Fruit fly (Drosophila melanogaster) whole organism, prepupa: ENCODE data around the gene vilya.

Experiments used
- Blimp-1 ChIP-seq: fragments of 200-800 bp; sonication (Bioruptor generic); optimal IDR thresholded peaks from 3 replicates; lab custom pipeline; 2017; ENCODE audit warnings: missing biosample characterization, missing genetic modification characterization, mild to moderate bottlenecking, moderate library complexity, missing genetic modification reagents
- CG10669 ChIP-seq: fragments of 200-800 bp; sonication (Bioruptor generic); optimal IDR thresholded peaks from 3 replicates; lab custom pipeline; 2018; ENCODE audit warnings: missing biosample characterization, mild to moderate bottlenecking, missing genetic modification characterization, moderate library complexity
- CG11294 ChIP-seq: fragments of 200-800 bp; sonication (Bioruptor generic); IDR thresholded peaks from 2 replicates; pipeline ENCODE4 v1.3.6; 2022; ENCODE audit warnings: missing biosample characterization, missing genetic modification characterization
- CG15336 ChIP-seq: fragments of 200-800 bp; sonication (Bioruptor generic); IDR thresholded peaks from 2 replicates; pipeline ENCODE4 v1.3.6; 2022; ENCODE audit warnings: missing biosample characterization, missing genetic modification characterization
- CG16779 ChIP-seq: fragments of 200-800 bp; sonication (Bioruptor generic); optimal IDR thresholded peaks from 3 replicates; lab custom pipeline; 2017; ENCODE audit warnings: missing biosample characterization, mild to moderate bottlenecking, missing genetic modification characterization
- CG3032 ChIP-seq: fragments of 200-800 bp; optimal IDR thresholded peaks from 2 replicates; lab custom pipeline; 2019; ENCODE audit warnings: missing biosample characterization, mild to moderate bottlenecking, missing genetic modification characterization, moderate library complexity
- CG31627 ChIP-seq: fragments of 200-800 bp; sonication (Bioruptor generic); optimal IDR thresholded peaks from 3 replicates; lab custom pipeline; 2016; ENCODE audit warnings: missing biosample characterization, missing genetic modification characterization
- CG34406 ChIP-seq: fragments of 200-800 bp; sonication (Bioruptor generic); optimal IDR thresholded peaks from 3 replicates; lab custom pipeline; 2016; ENCODE audit warnings: missing biosample characterization, missing genetic modification characterization
- CG3919 ChIP-seq: fragments of 200-800 bp; sonication (Bioruptor generic); optimal IDR thresholded peaks from 3 replicates; lab custom pipeline; 2016; ENCODE audit warnings: missing biosample characterization, missing genetic modification characterization
- CG6163 ChIP-seq: fragments of 200-800 bp; sonication (Bioruptor generic); IDR thresholded peaks from 3 replicates; pipeline ENCODE4 v1.3.6; 2022; ENCODE audit warnings: missing biosample characterization, missing genetic modification characterization
- CG6276 ChIP-seq: fragments of 200-800 bp; sonication (Bioruptor generic); optimal IDR thresholded peaks from 2 replicates; lab custom pipeline; 2017; ENCODE audit warnings: missing biosample characterization, mild to moderate bottlenecking, missing genetic modification characterization
- CG6792 ChIP-seq: fragments of 200-800 bp; sonication (Bioruptor generic); optimal IDR thresholded peaks from 3 replicates; lab custom pipeline; 2016; ENCODE audit warnings: missing biosample characterization, missing genetic modification characterization
- CG7368 ChIP-seq: fragments of 200-800 bp; sonication (Bioruptor generic); optimal IDR thresholded peaks from 3 replicates; lab custom pipeline; 2016; ENCODE audit warnings: missing biosample characterization, missing genetic modification characterization
- CG8319 ChIP-seq: fragments of 200-800 bp; sonication (Bioruptor generic); optimal IDR thresholded peaks from 3 replicates; lab custom pipeline; 2016; ENCODE audit warnings: missing biosample characterization, missing genetic modification characterization
- CG8632 ChIP-seq: fragments of 200-800 bp; sonication (Bioruptor generic); optimal IDR thresholded peaks from 3 replicates; lab custom pipeline; 2016; ENCODE audit warnings: missing biosample characterization, missing genetic modification characterization
- CG9139 ChIP-seq: fragments of 200-800 bp; sonication (Bioruptor generic); optimal IDR thresholded peaks from 3 replicates; lab custom pipeline; 2017; ENCODE audit warnings: missing biosample characterization, mild to moderate bottlenecking, missing genetic modification characterization
- Eip75B ChIP-seq: fragments of 200-800 bp; sonication (Bioruptor generic); optimal IDR thresholded peaks from 3 replicates; lab custom pipeline; 2016; ENCODE audit warnings: missing biosample characterization, missing genetic modification characterization
- Eip78C ChIP-seq: fragments of 200-800 bp; sonication (Bioruptor generic); peaks from one replicate; lab custom pipeline; 2016; ENCODE audit warnings: missing biosample characterization, missing genetic modification characterization
- Eip93F ChIP-seq: fragments of 200-800 bp; sonication (Bioruptor generic); optimal IDR thresholded peaks from 2 replicates; lab custom pipeline; 2016; ENCODE audit warnings: missing biosample characterization, mild to moderate bottlenecking, missing genetic modification characterization
- Ets96B ChIP-seq: fragments of 200-800 bp; optimal IDR thresholded peaks from 2 replicates; lab custom pipeline; 2019; ENCODE audit warnings: missing biosample characterization, mild to moderate bottlenecking, missing genetic modification characterization, moderate library complexity
- Gug ChIP-seq: fragments of 200-800 bp; sonication (Bioruptor generic); IDR thresholded peaks from 2 replicates; pipeline ENCODE4 v1.3.6; 2022; ENCODE audit warnings: missing biosample characterization, missing genetic modification characterization
- Hr38 ChIP-seq: sonication (Bioruptor generic); optimal IDR thresholded peaks from 2 replicates; lab custom pipeline; 2016; ENCODE audit warnings: missing biosample characterization, missing genetic modification characterization
- Hr39 ChIP-seq: fragments of 200-800 bp; sonication (Bioruptor generic); optimal IDR thresholded peaks from 2 replicates; lab custom pipeline; 2016; ENCODE audit warnings: missing biosample characterization, missing genetic modification characterization
- Lpt ChIP-seq: fragments of 200-800 bp; sonication (Bioruptor generic); optimal IDR thresholded peaks from 3 replicates; lab custom pipeline; 2016; ENCODE audit warnings: missing biosample characterization, missing genetic modification characterization
- OdsH ChIP-seq: fragments of 200-800 bp; sonication (Bioruptor generic); optimal IDR thresholded peaks from 3 replicates; lab custom pipeline; 2016; ENCODE audit warnings: missing biosample characterization, missing genetic modification characterization
- Smox ChIP-seq: fragments of 200-800 bp; sonication (Bioruptor generic); optimal IDR thresholded peaks from 3 replicates; lab custom pipeline; 2016; ENCODE audit warnings: missing biosample characterization, missing genetic modification characterization
- Sox14 ChIP-seq: fragments of 200-800 bp; sonication (Bioruptor generic); optimal IDR thresholded peaks from 3 replicates; lab custom pipeline; 2016; ENCODE audit warnings: missing biosample characterization, missing genetic modification characterization
- Sox15 ChIP-seq: fragments of 200-800 bp; sonication (Bioruptor generic); optimal IDR thresholded peaks from 3 replicates; lab custom pipeline; 2016; ENCODE audit warnings: missing biosample characterization, missing genetic modification characterization
- achi ChIP-seq: fragments of 200-800 bp; sonication (Bioruptor generic); optimal IDR thresholded peaks from 3 replicates; lab custom pipeline; 2016; ENCODE audit warnings: missing biosample characterization, missing genetic modification characterization
- acj6 ChIP-seq: fragments of 200-800 bp; sonication (Bioruptor generic); optimal IDR thresholded peaks from 3 replicates; lab custom pipeline; 2016; ENCODE audit warnings: missing biosample characterization, missing genetic modification characterization
- dac ChIP-seq: fragments of 200-800 bp; sonication (Bioruptor generic); optimal IDR thresholded peaks from 2 replicates; lab custom pipeline; 2017; ENCODE audit warnings: missing biosample characterization, mild to moderate bottlenecking, missing genetic modification characterization
- eg ChIP-seq: fragments of 200-800 bp; sonication (Bioruptor generic); IDR thresholded peaks from 3 replicates; pipeline ENCODE4 v1.3.6; 2022; ENCODE audit warnings: missing biosample characterization, missing genetic modification characterization
- esn ChIP-seq: fragments of 200-800 bp; sonication (Bioruptor generic); optimal IDR thresholded peaks from 2 replicates; lab custom pipeline; 2016; ENCODE audit warnings: missing biosample characterization, mild to moderate bottlenecking, missing genetic modification characterization, moderate library complexity
- fkh ChIP-seq: fragments of 200-800 bp; sonication (Bioruptor generic); optimal IDR thresholded peaks from 3 replicates; lab custom pipeline; 2017; ENCODE audit warnings: missing biosample characterization, mild to moderate bottlenecking, missing genetic modification characterization, moderate library complexity
- lz ChIP-seq: fragments of 200-800 bp; sonication (Bioruptor generic); optimal IDR thresholded peaks from 3 replicates; lab custom pipeline; 2016; ENCODE audit warnings: missing biosample characterization, missing genetic modification characterization
- net ChIP-seq: fragments of 200-800 bp; sonication (Bioruptor generic); optimal IDR thresholded peaks from 3 replicates; lab custom pipeline; 2016; ENCODE audit warnings: missing biosample characterization, missing genetic modification characterization
- pdm3 ChIP-seq: fragments of 200-800 bp; sonication (Bioruptor generic); optimal IDR thresholded peaks from 3 replicates; lab custom pipeline; 2016; ENCODE audit warnings: missing biosample characterization, missing genetic modification characterization
- salr ChIP-seq, 2 experiments: fragments of 200-800 bp; sonication (Bioruptor generic); optimal IDR thresholded peaks; 3 replicates each; lab custom pipeline; 2016 to 2018; ENCODE audit warnings: missing biosample characterization in 2 of 2, missing genetic modification characterization in 2 of 2, mild to moderate bottlenecking in 1 of 2
- ss ChIP-seq, 2 experiments: fragments of 200-800 bp; sonication (Bioruptor generic); optimal IDR thresholded peaks; 2 replicates in 1 of 2; 3 replicates in 1 of 2; lab custom pipeline; 2017 to 2018; ENCODE audit warnings: mild to moderate bottlenecking in 2 of 2, missing biosample characterization in 2 of 2, missing genetic modification characterization in 2 of 2, moderate library complexity in 1 of 2
- svp ChIP-seq: fragments of 200-800 bp; sonication (Bioruptor generic); peaks from one replicate; lab custom pipeline; 2016; ENCODE audit warnings: missing biosample characterization, missing genetic modification characterization
- topi ChIP-seq: fragments of 200-800 bp; sonication (Bioruptor generic); optimal IDR thresholded peaks from 3 replicates; lab custom pipeline; 2016; ENCODE audit warnings: missing biosample characterization, missing genetic modification characterization
- vri ChIP-seq: fragments of 200-800 bp; sonication (Bioruptor generic); optimal IDR thresholded peaks from 3 replicates; lab custom pipeline; 2016; ENCODE audit warnings: missing biosample characterization, mild to moderate bottlenecking, missing genetic modification characterization

Gene vilya

dm6 chrX:2703693-2704092 is 22.8 kb upstream of the vilya start, which contains the start of gene Ugalt (continued):
- TF ChIP-seq CG31627 (GFP tag; lab: Kevin White, UChicago): peak; percentile 100
- TF ChIP-seq CG8319 (GFP tag; lab: Kevin White, UChicago): peak; percentile 100
- peak; percentile 100 for TF ChIP-seq Eip93F
- TF ChIP-seq OdsH (GFP tag; lab: Kevin White, UChicago): peak; percentile 100
- TF ChIP-seq CG3919: peak; percentile 100
- TF ChIP-seq net: peak; percentile 100
- TF ChIP-seq CG9139: peak; percentile 100
- TF ChIP-seq Hr38 (GFP tag; lab: Kevin White, UChicago): peak; percentile 100
- peak; percentile 100 for TF ChIP-seq CG8632 (GFP tag; lab: Kevin White, UChicago)
- peak; percentile 100 for TF ChIP-seq acj6 (GFP tag; lab: Kevin White, UChicago)
- peak; percentile 100 for TF ChIP-seq Sox15 (GFP tag; lab: Kevin White, UChicago)
- TF ChIP-seq CG16779 (tag; lab: Kevin White, UChicago): peak; percentile 100
- peak; percentile 100 for TF ChIP-seq fkh (GFP tag; lab: Kevin White, UChicago)
- peak; percentile 100 for TF ChIP-seq Eip75B (GFP tag; lab: Kevin White, UChicago)

- TF ChIP-seq CG31627 (GFP tag; lab: Kevin White, UChicago): peak; percentile 1
- no peak for TF ChIP-seq vri (GFP tag; lab: Kevin White, UChicago)
- TF ChIP-seq salr (GFP tag; optimal IDR thresholded peaks at IDR 0.05; lab: Kevin White, UChicago): no peak
- no peak for TF ChIP-seq CG10669 (GFP tag; lab: Kevin White, UChicago)
- no peak for TF ChIP-seq CG16779 (tag; lab: Kevin White, UChicago)
These were observed 22.2 kb upstream of the vilya start, which contains the start of gene eIF2Bbeta for dm6 chrX:2704134-2704773. Gene eIF2Bbeta (plus strand): TSS chrX:2704571.

- TF ChIP-seq dac (no peak), Sox14 (GFP tag; lab: Kevin White, UChicago) (no peak), CG6276 (GFP tag; lab: Kevin White, UChicago) (no peak), pdm3 (no peak), CG11294 (GFP tag; lab: Robert Waterston, UW) (no peak), CG6163 (GFP tag; lab: Robert Waterston, UW) (no peak), Eip78C (GFP tag; lab: Kevin White, UChicago) (no peak), vri (GFP tag; lab: Kevin White, UChicago) (no peak), Gug (GFP tag; lab: Robert Waterston, UW) (no peak), Eip75B (GFP tag; lab: Kevin White, UChicago) (no peak), fkh (GFP tag; lab: Kevin White, UChicago) (peak; percentile 39), achi (GFP tag; lab: Kevin White, UChicago) (peak; percentile 9)
- TF ChIP-seq, all 60 proteins: peak for 2
These were observed 18.9 kb upstream of the vilya start, which contains the start of gene CG2680 for dm6 chrX:2707377-2708090. Gene CG2680 (minus strand): TSS chrX:2707427.

dm6 chrX:2708156-2708734 is 18.2 kb upstream of the vilya start, which contains the start of gene CG2681:
Gene CG2681 (plus strand): TSS chrX:2708684.
- TF ChIP-seq CG31627 (GFP tag; lab: Kevin White, UChicago) (peak; percentile 22), CG6792 (GFP tag; lab: Kevin White, UChicago) (peak; percentile 2), eg (GFP tag; lab: Robert Waterston, UW) (peak; percentile 68), CG7368 (GFP tag; lab: Kevin White, UChicago) (peak; percentile 37), ss (GFP tag; optimal IDR thresholded peaks at IDR 0.05; lab: Kevin White, UChicago) (no peak), Blimp-1 (GFP tag; lab: Kevin White, UChicago) (no peak), CG34406 (GFP tag; lab: Kevin White, UChicago) (no peak), CG3032 (no peak), net (no peak), CG11294 (GFP tag; lab: Robert Waterston, UW) (peak; percentile 46), svp (GFP tag; lab: Kevin White, UChicago) (no peak), Lpt (GFP tag; lab: Kevin White, UChicago) (no peak), CG8632 (GFP tag; lab: Kevin White, UChicago) (no peak), CG6163 (GFP tag; lab: Robert Waterston, UW) (peak; percentile 71), CG15336 (GFP tag; lab: Robert Waterston, UW) (peak; percentile 33; the same call in 1 of the 2 replicates), Eip78C (GFP tag; lab: Kevin White, UChicago) (peak; percentile 57), Hr39 (GFP tag; lab: Kevin White, UChicago) (peak; percentile 49), lz (peak; percentile 20), Ets96B (tag; lab: Kevin White, UChicago) (no peak), CG16779 (tag; lab: Kevin White, UChicago) (no peak), Eip75B (GFP tag; lab: Kevin White, UChicago) (no peak), topi (GFP tag; lab: Kevin White, UChicago) (peak; percentile 18), OdsH (GFP tag; lab: Kevin White, UChicago) (no peak), esn (peak; percentile 7), Smox (no peak)
